Worm (Caenorhabditis elegans): ENCODE measurements around the gene math-21.
"Not testable (repeated sequence)": the region's sequence is repeated elsewhere in the genome, so short reads cannot be mapped to it uniquely, and the experiment has no call there.

Gene math-21

ce11 chrII:1993738-1994137, at the start of gene math-21:
TSS of gene math-21 (plus strand) at chrII:1994038.
- TF ChIP-seq ceh-83 (GFP tag; optimal IDR thresholded peaks at IDR 0.05) (no peak), ceh-43 (GFP tag; optimal IDR thresholded peaks at IDR 0.05) (no peak), unc-62 (GFP tag; optimal IDR thresholded peaks at IDR 0.05) (no peak), mab-5 (tag; optimal IDR thresholded peaks at IDR 0.05) (no peak), cnd-1 (tag; optimal IDR thresholded peaks at IDR 0.05) (no peak), nhr-237 (tag; optimal IDR thresholded peaks at IDR 0.05) (no peak), drap-1 (GFP tag; optimal IDR thresholded peaks at IDR 0.05) (no peak), nhr-2 (tag; optimal IDR thresholded peaks at IDR 0.05) (no peak), mls-2 (tag; optimal IDR thresholded peaks at IDR 0.05) (no peak), mep-1 (tag; optimal IDR thresholded peaks at IDR 0.05) (no peak), elt-1 (tag; optimal IDR thresholded peaks at IDR 0.05; ENCODE audit: borderline replicate concordance, insufficient read depth) (no peak), snpc-4 (tag; optimal IDR thresholded peaks at IDR 0.05) (no peak), tbx-8 (GFP tag; optimal IDR thresholded peaks at IDR 0.05) (no peak), ceh-39 (tag; optimal IDR thresholded peaks at IDR 0.05) (no peak)

ce11 chrII:1945093-1945492, 48.7 kb upstream of the math-21 start, which contains the start of gene ZK250.14:
TSS of gene ZK250.14 (minus strand) at chrII:1945193.
- no peak for TF ChIP-seq drap-1 (GFP tag; optimal IDR thresholded peaks at IDR 0.05)
- TF ChIP-seq nhr-12 (tag; optimal IDR thresholded peaks at IDR 0.05): no peak
- TF ChIP-seq ceh-43 (GFP tag; optimal IDR thresholded peaks at IDR 0.05): no peak
- no peak for TF ChIP-seq nhr-28 (tag; optimal IDR thresholded peaks at IDR 0.05)
- TF ChIP-seq mls-2 (tag; optimal IDR thresholded peaks at IDR 0.05): no peak
- no peak for TF ChIP-seq nhr-2 (tag; optimal IDR thresholded peaks at IDR 0.05)
- TF ChIP-seq ces-1 (GFP tag; optimal IDR thresholded peaks at IDR 0.05): no peak
- TF ChIP-seq flh-1 (GFP tag; optimal IDR thresholded peaks at IDR 0.05): no peak
- no peak for TF ChIP-seq unc-62 (GFP tag; optimal IDR thresholded peaks at IDR 0.05)
- TF ChIP-seq blmp-1 (tag; optimal IDR thresholded peaks at IDR 0.05): no peak
- TF ChIP-seq hlh-1 (tag; optimal IDR thresholded peaks at IDR 0.05): no peak

ce11 chrII:1946427-1946826, 47.4 kb upstream of the math-21 start, which contains the start of gene math-48:
TSS of gene math-48 (minus strand) at chrII:1946527.
- TF ChIP-seq ham-2 (GFP tag; optimal IDR thresholded peaks at IDR 0.05) (no peak), lin-13 (tag; optimal IDR thresholded peaks at IDR 0.05) (no peak)

ce11 chrII:1948393-1948792, 45.4 kb upstream of the math-21 start, which contains the start of gene ZK250.2:
TSS of gene ZK250.2 (plus strand) at chrII:1948693.
- not testable (repeated sequence) for TF ChIP-seq lin-32 (GFP tag; optimal IDR thresholded peaks at IDR 0.05); snpc-4 (tag; optimal IDR thresholded peaks at IDR 0.05); mep-1 (tag; optimal IDR thresholded peaks at IDR 0.05)

ce11 chrII:1949119-1949518, 44.7 kb upstream of the math-21 start:
- TF ChIP-seq nhr-12 (tag; optimal IDR thresholded peaks at IDR 0.05): no peak
- TF ChIP-seq hlh-1 (tag; optimal IDR thresholded peaks at IDR 0.05): no peak
- TF ChIP-seq elt-3 (tag; optimal IDR thresholded peaks at IDR 0.05): peak; percentile 70
- TF ChIP-seq unc-62 (GFP tag; optimal IDR thresholded peaks at IDR 0.05): no peak
- TF ChIP-seq lsy-2 (tag; optimal IDR thresholded peaks at IDR 0.05): no peak
- no peak for TF ChIP-seq mep-1 (tag; optimal IDR thresholded peaks at IDR 0.05)
- no peak for TF ChIP-seq flh-1 (GFP tag; optimal IDR thresholded peaks at IDR 0.05)
- TF ChIP-seq tbx-8 (GFP tag; optimal IDR thresholded peaks at IDR 0.05): no peak
- no peak for TF ChIP-seq nhr-2 (tag; optimal IDR thresholded peaks at IDR 0.05)

- TF ChIP-seq ceh-83 (GFP tag; optimal IDR thresholded peaks at IDR 0.05); nhr-2 (tag; optimal IDR thresholded peaks at IDR 0.05); elt-3 (tag; optimal IDR thresholded peaks at IDR 0.05): not testable (repeated sequence)
Observed at ce11 chrII:1955568-1955967, 38.3 kb upstream of the math-21 start, which contains the start of gene math-49. TSS of gene math-49 (minus strand) at chrII:1955668.

- no peak for TF ChIP-seq mab-5 (tag; optimal IDR thresholded peaks at IDR 0.05)
- TF ChIP-seq pha-4 (tag; optimal IDR thresholded peaks at IDR 0.05): no peak
- TF ChIP-seq ztf-11 (tag; optimal IDR thresholded peaks at IDR 0.05): no peak
- no peak for TF ChIP-seq nhr-28 (tag; optimal IDR thresholded peaks at IDR 0.05)
- no peak for TF ChIP-seq lin-32 (GFP tag; optimal IDR thresholded peaks at IDR 0.05)
- TF ChIP-seq ceh-43 (GFP tag; optimal IDR thresholded peaks at IDR 0.05): no peak
- no peak for TF ChIP-seq flh-1 (GFP tag; optimal IDR thresholded peaks at IDR 0.05)
- TF ChIP-seq unc-120 (tag; optimal IDR thresholded peaks at IDR 0.05; ENCODE audit: poor library complexity, severe bottlenecking): no peak
- no peak for TF ChIP-seq unc-39 (tag; optimal IDR thresholded peaks at IDR 0.05)
- no peak for TF ChIP-seq mls-2 (tag; optimal IDR thresholded peaks at IDR 0.05)
- TF ChIP-seq mep-1 (tag; optimal IDR thresholded peaks at IDR 0.05): no peak
- TF ChIP-seq blmp-1 (tag; optimal IDR thresholded peaks at IDR 0.05): no peak
- TF ChIP-seq nhr-237 (tag; optimal IDR thresholded peaks at IDR 0.05): no peak
- no peak for TF ChIP-seq sptf-1 (tag; optimal IDR thresholded peaks at IDR 0.05)
- no peak for TF ChIP-seq bed-3 (GFP tag; optimal IDR thresholded peaks at IDR 0.05)
- TF ChIP-seq ham-2 (GFP tag; optimal IDR thresholded peaks at IDR 0.05): no peak
- TF ChIP-seq tbx-8 (GFP tag; optimal IDR thresholded peaks at IDR 0.05): no peak
- TF ChIP-seq elt-1 (tag; optimal IDR thresholded peaks at IDR 0.05; ENCODE audit: borderline replicate concordance, insufficient read depth): no peak
Observed at ce11 chrII:1986979-1987378, 6.9 kb upstream of the math-21 start, which contains the start of gene Y16E11A.4. TSS of gene Y16E11A.4 (plus strand) at chrII:1987279.
